Fruit fly (Drosophila melanogaster): Measurements from ENCODE around the gene NUCB1.

The NUCB1 gene

dm6 chr3L:17757156-17758083 is 44.7 kb downstream of the NUCB1 start (continued):
- TF ChIP-seq CG13775 (GFP tag; optimal IDR thresholded peaks at IDR 0.05), result peak; percentile 86
- no peak for TF ChIP-seq CG6272 (GFP tag; IDR thresholded peaks at IDR 0.05)
- TF ChIP-seq Ptx1 (GFP tag; IDR thresholded peaks at IDR 0.05), result peak; percentile 63
- TF ChIP-seq Asciz (GFP tag; optimal IDR thresholded peaks at IDR 0.05), result peak; percentile 82
- peak; percentile 61 for TF ChIP-seq CG8290 (GFP tag; optimal IDR thresholded peaks at IDR 0.05)
- peak in 1 of 2 experiments; percentile 55 for TF ChIP-seq CG8290 (tag; optimal IDR thresholded peaks at IDR 0.05)
- TF ChIP-seq CG14441 (GFP tag; IDR thresholded peaks at IDR 0.05), result peak; percentile 42; the same call in 1 of the 2 replicates
- peak; percentile 37 for TF ChIP-seq trh (GFP tag; optimal IDR thresholded peaks at IDR 0.05)
- peak; percentile 46 for TF ChIP-seq bab2 (GFP tag; optimal IDR thresholded peaks at IDR 0.05)
- 0 out of 2 replicates have a peak, but pooled peaks have one; percentile 5 for TF ChIP-seq dati (GFP tag; IDR thresholded peaks at IDR 0.05)
- peak; percentile 69 for TF ChIP-seq CG12659 (GFP tag; optimal IDR thresholded peaks at IDR 0.05)
- TF ChIP-seq yki (optimal IDR thresholded peaks at IDR 0.05), result no peak
- TF ChIP-seq CG11456 (GFP tag; IDR thresholded peaks at IDR 0.05), result no peak
- peak; percentile 91 for TF ChIP-seq CG15696 (tag; optimal IDR thresholded peaks at IDR 0.05)
- peak; percentile 45 for TF ChIP-seq CG8281 (tag; optimal IDR thresholded peaks at IDR 0.05)
- TF ChIP-seq HmgZ (tag; optimal IDR thresholded peaks at IDR 0.05), result peak; percentile 23
- TF ChIP-seq grn (GFP tag; optimal IDR thresholded peaks at IDR 0.05), result no peak
- TF ChIP-seq Abd-B (GFP tag; optimal IDR thresholded peaks at IDR 0.05), result peak; percentile 34
- TF ChIP-seq luna (GFP tag; optimal IDR thresholded peaks at IDR 0.05), result no peak
- no peak; the same call in 2 of the 3 replicates for TF ChIP-seq Mrtf (GFP tag; IDR thresholded peaks at IDR 0.05)
- TF ChIP-seq HLHmδ (GFP tag; optimal IDR thresholded peaks at IDR 0.05), result peak; percentile 69
- peak; percentile 82 for TF ChIP-seq CG2678 (tag; optimal IDR thresholded peaks at IDR 0.05)
- peak; percentile 46 for TF ChIP-seq CG1603 (tag; optimal IDR thresholded peaks at IDR 0.05)
- peak; percentile 65 for TF ChIP-seq Awh (GFP tag; IDR thresholded peaks at IDR 0.05)
- TF ChIP-seq Hand (GFP tag; optimal IDR thresholded peaks at IDR 0.05), result peak; percentile 36
- no peak for TF ChIP-seq cad (GFP tag; optimal IDR thresholded peaks at IDR 0.05)
- no peak for TF ChIP-seq cas (GFP tag; IDR thresholded peaks at IDR 0.05)
- 0 out of 3 replicates have a peak, but pooled peaks have one; percentile 22 for TF ChIP-seq CG7963 (GFP tag; IDR thresholded peaks at IDR 0.05; ENCODE audit: partially characterized antibody)
- peak; percentile 69 for TF ChIP-seq CG17359 (tag; optimal IDR thresholded peaks at IDR 0.05)
- TF ChIP-seq seq (GFP tag; IDR thresholded peaks at IDR 0.05), result peak; percentile 54
- peak; percentile 67 for TF ChIP-seq run (tag; optimal IDR thresholded peaks at IDR 0.05)
- TF ChIP-seq Meics (GFP tag; optimal IDR thresholded peaks at IDR 0.05), result peak; percentile 29
- peak; percentile 63 for TF ChIP-seq Vsx1 (GFP tag; optimal IDR thresholded peaks at IDR 0.05)
- TF ChIP-seq CG3726 (GFP tag; IDR thresholded peaks at IDR 0.05), result no peak; the same call in 2 of the 3 replicates
- no peak for TF ChIP-seq Elba2 (GFP tag; optimal IDR thresholded peaks at IDR 0.05)
- peak; percentile 96 for TF ChIP-seq CG17361 (GFP tag; IDR thresholded peaks at IDR 0.05)
- no peak for TF ChIP-seq CG12744 (GFP tag; optimal IDR thresholded peaks at IDR 0.05)
- TF ChIP-seq Myb (GFP tag; optimal IDR thresholded peaks at IDR 0.05), result no peak
- TF ChIP-seq Ets97D (GFP tag; optimal IDR thresholded peaks at IDR 0.05), result peak; percentile 7
- no peak for TF ChIP-seq Gsc (GFP tag; IDR thresholded peaks at IDR 0.05)
- TF ChIP-seq bsh (GFP tag; optimal IDR thresholded peaks at IDR 0.05), result peak in 1 of 2 experiments; percentile 88
- TF ChIP-seq NC2α (GFP tag; optimal IDR thresholded peaks at IDR 0.05), result peak; percentile 52
- TF ChIP-seq CG16779 (GFP tag; IDR thresholded peaks at IDR 0.05), result no peak
- TF ChIP-seq CG11504 (tag; optimal IDR thresholded peaks at IDR 0.05), result peak; percentile 87
- TF ChIP-seq CG10565 (GFP tag; optimal IDR thresholded peaks at IDR 0.05), result no peak
- TF ChIP-seq z (GFP tag; IDR thresholded peaks at IDR 0.05), result no peak
- TF ChIP-seq CG9797 (GFP tag; optimal IDR thresholded peaks at IDR 0.05), result peak; percentile 26
- TF ChIP-seq slbo (GFP tag; IDR thresholded peaks at IDR 0.05), result no peak
- peak; percentile 35 for TF ChIP-seq Fer3 (tag; optimal IDR thresholded peaks at IDR 0.05)

All from whole organism, embryonic.